Worm (Caenorhabditis elegans) whole organism, L4 larva: ENCODE data around the gene zmp-1.
A peak's percentile ranks its signal among the peaks of the same experiment; 100 is the strongest.

Source experiments
- F10B5.3 ChIP-seq: sonication (generic microtip); optimal IDR thresholded peaks from 2 replicates; lab custom pipeline; 2016; ENCODE audit warnings: mild to moderate bottlenecking, missing genetic modification characterization, missing compliant biosample characterization
- R02D3.7 ChIP-seq: fragments of 150-350 bp; sonication (generic microtip); optimal IDR thresholded peaks from 3 replicates; lab custom pipeline; 2014; ENCODE audit warnings: missing biosample characterization, missing genetic modification characterization
- Y105C5A.15 ChIP-seq: fragments of 200-800 bp; sonication (Bioruptor generic); IDR thresholded peaks from 2 replicates; pipeline ENCODE4 v1.3.6; 2022; ENCODE audit warnings: missing genetic modification characterization, missing compliant biosample characterization
- aha-1 ChIP-seq: fragments of 150-350 bp; peaks from one replicate; lab custom pipeline; 2014; ENCODE audit warnings: missing biosample characterization, missing genetic modification characterization
- arid-1 ChIP-seq: fragments of 200-800 bp; sonication (Bioruptor generic); conservative IDR thresholded peaks from 2 replicates; pipeline ENCODE4 v1.3.6; 2022; ENCODE audit warnings: missing genetic modification reagents, missing genetic modification characterization, missing compliant biosample characterization
- ceh-28 ChIP-seq: fragments of 150-350 bp; optimal IDR thresholded peaks from 2 replicates; lab custom pipeline; 2014; ENCODE audit warnings: missing biosample characterization, missing genetic modification reagents, missing genetic modification characterization
- ceh-44 ChIP-seq: fragments of 200-800 bp; sonication (Bioruptor generic); IDR thresholded peaks from 2 replicates; pipeline ENCODE4 v1.3.6; 2022; ENCODE audit warnings: missing genetic modification reagents, missing genetic modification characterization, missing compliant biosample characterization
- ceh-82 ChIP-seq: sonication (generic microtip); optimal IDR thresholded peaks from 2 replicates; lab custom pipeline; 2017; ENCODE audit warnings: missing biosample characterization, missing genetic modification characterization
- cey-2 ChIP-seq: sonication (generic microtip); optimal IDR thresholded peaks from 3 replicates; lab custom pipeline; 2017; ENCODE audit warnings: missing genetic modification characterization, mild to moderate bottlenecking, missing compliant biosample characterization, antibody characterized with exemption, borderline replicate concordance; ENCODE audit not compliant: insufficient read depth
- ctbp-1 ChIP-seq: fragments of 200-800 bp; sonication (Bioruptor generic); IDR thresholded peaks from 2 replicates; pipeline ENCODE4 v1.3.6; 2022; ENCODE audit warnings: missing genetic modification reagents, missing genetic modification characterization, missing compliant biosample characterization
- daf-12 ChIP-seq: fragments of 150-350 bp; optimal IDR thresholded peaks from 2 replicates; lab custom pipeline; 2014; ENCODE audit warnings: missing biosample characterization, missing genetic modification reagents, missing genetic modification characterization
- daf-16 ChIP-seq, 3 experiments: sonication (generic microtip); optimal IDR thresholded peaks; 2 replicates each; lab custom pipeline; 2016 to 2017; ENCODE audit warnings: missing genetic modification characterization in 3 of 3, missing genetic modification reagents in 3 of 3, mild to moderate bottlenecking in 2 of 3, missing compliant biosample characterization in 2 of 3, missing biosample characterization in 1 of 3, moderate library complexity in 1 of 3
- daf-8 ChIP-seq: fragments of 200-800 bp; sonication (Bioruptor generic); IDR thresholded peaks from 2 replicates; pipeline ENCODE4 v1.3.6; 2022; ENCODE audit warnings: missing genetic modification characterization, missing compliant biosample characterization
- dpl-1 ChIP-seq: fragments of 150-350 bp; optimal IDR thresholded peaks from 2 replicates; lab custom pipeline; 2014; ENCODE audit warnings: missing biosample characterization, missing genetic modification reagents, missing genetic modification characterization
- dve-1 ChIP-seq: sonication (generic microtip); optimal IDR thresholded peaks from 2 replicates; lab custom pipeline; 2017; ENCODE audit warnings: antibody characterized with exemption, mild to moderate bottlenecking, missing genetic modification characterization, missing compliant biosample characterization; ENCODE audit not compliant: insufficient read depth
- egl-27 ChIP-seq: sonication (generic microtip); optimal IDR thresholded peaks from 3 replicates; lab custom pipeline; 2017; ENCODE audit warnings: missing biosample characterization, missing genetic modification reagents, missing genetic modification characterization
- egl-43 ChIP-seq: fragments of 200-800 bp; sonication (Bioruptor generic); IDR thresholded peaks from 2 replicates; pipeline ENCODE4 v1.3.6; 2022; ENCODE audit warnings: missing genetic modification reagents, missing genetic modification characterization, missing compliant biosample characterization
- fos-1 ChIP-seq: fragments of 150-350 bp; optimal IDR thresholded peaks from 2 replicates; lab custom pipeline; 2014; ENCODE audit warnings: missing biosample characterization, missing genetic modification characterization
- hlh-11 ChIP-seq: fragments of 200-800 bp; sonication (Bioruptor generic); optimal IDR thresholded peaks from 2 replicates; lab custom pipeline; 2018; ENCODE audit warnings: mild to moderate bottlenecking, missing genetic modification characterization, missing compliant biosample characterization
- hlh-30 ChIP-seq: sonication (generic microtip); optimal IDR thresholded peaks from 2 replicates; lab custom pipeline; 2017; ENCODE audit warnings: antibody characterized with exemption, mild to moderate bottlenecking, missing genetic modification characterization, missing compliant biosample characterization; ENCODE audit not compliant: insufficient read depth
- hmg-1.1 ChIP-seq: fragments of 200-800 bp; sonication (Bioruptor generic); IDR thresholded peaks from 2 replicates; pipeline ENCODE4 v1.3.6; 2022; ENCODE audit warnings: missing genetic modification reagents, missing genetic modification characterization, missing compliant biosample characterization
- jun-1 ChIP-seq: fragments of 150-350 bp; optimal IDR thresholded peaks from 2 replicates; lab custom pipeline; 2014; ENCODE audit warnings: missing biosample characterization, missing genetic modification reagents, missing genetic modification characterization
- lim-7 ChIP-seq: fragments of 200-800 bp; sonication (Bioruptor generic); IDR thresholded peaks from 2 replicates; pipeline ENCODE4 v1.3.6; 2022; ENCODE audit warnings: missing genetic modification characterization, missing compliant biosample characterization
- lin-1 ChIP-seq: fragments of 200-800 bp; sonication (Bioruptor generic); IDR thresholded peaks from 2 replicates; pipeline ENCODE4 v1.3.6; 2022; ENCODE audit warnings: missing genetic modification reagents, missing genetic modification characterization, missing compliant biosample characterization
- lin-38 ChIP-seq: fragments of 200-800 bp; sonication (Bioruptor generic); IDR thresholded peaks from 2 replicates; pipeline ENCODE4 v1.3.6; 2022; ENCODE audit warnings: missing genetic modification reagents, missing genetic modification characterization, missing compliant biosample characterization
- lsy-2 ChIP-seq, 2 experiments: fragments of 150-350 bp in 1 of 2; sonication (generic microtip) in 1 of 2; optimal IDR thresholded peaks; 2 replicates each; lab custom pipeline; 2014 to 2017; ENCODE audit warnings: missing biosample characterization in 2 of 2, missing genetic modification characterization in 2 of 2
- madf-5 ChIP-seq, 2 experiments: fragments of 200-800 bp; sonication (Bioruptor generic); IDR thresholded peaks; 2 replicates each; pipeline ENCODE4 v1.3.6; 2022; ENCODE audit warnings: missing compliant biosample characterization in 2 of 2, missing genetic modification characterization in 2 of 2
- mdl-1 ChIP-seq, 2 experiments: fragments of 150-350 bp in 1 of 2; sonication (generic microtip) in 1 of 2; optimal IDR thresholded peaks; 2 replicates each; lab custom pipeline; 2014 to 2017; ENCODE audit warnings: missing biosample characterization in 2 of 2, missing genetic modification characterization in 2 of 2
- mep-1 ChIP-seq: fragments of 150-350 bp; sonication (generic microtip); optimal IDR thresholded peaks from 3 replicates; lab custom pipeline; 2014; ENCODE audit warnings: missing biosample characterization, missing genetic modification characterization
- mes-2 ChIP-seq: sonication (generic microtip); optimal IDR thresholded peaks from 2 replicates; lab custom pipeline; 2016; ENCODE audit warnings: missing genotype, mild to moderate bottlenecking, missing genetic modification characterization, missing compliant biosample characterization; ENCODE audit not compliant: poor library complexity, severe bottlenecking
- mxl-2 ChIP-seq: fragments of 200-800 bp; sonication (Bioruptor generic); conservative IDR thresholded peaks from 2 replicates; pipeline ENCODE4 v1.3.6; 2022; ENCODE audit warnings: missing genetic modification reagents, missing genetic modification characterization, missing compliant biosample characterization
- nhr-11 ChIP-seq: fragments of 150-350 bp; optimal IDR thresholded peaks from 2 replicates; lab custom pipeline; 2014; ENCODE audit warnings: missing biosample characterization, missing genetic modification characterization
- nhr-237 ChIP-seq: sonication (generic microtip); optimal IDR thresholded peaks from 2 replicates; lab custom pipeline; 2017; ENCODE audit warnings: missing biosample characterization, missing genetic modification characterization
- nhr-28 ChIP-seq: fragments of 150-350 bp; optimal IDR thresholded peaks from 2 replicates; lab custom pipeline; 2014; ENCODE audit warnings: missing biosample characterization, missing genetic modification characterization
- nhr-41 ChIP-seq: fragments of 200-800 bp; sonication (Bioruptor generic); IDR thresholded peaks from 2 replicates; pipeline ENCODE4 v1.3.6; 2022; ENCODE audit warnings: missing genetic modification reagents, missing genetic modification characterization, missing compliant biosample characterization
- nhr-42 ChIP-seq: fragments of 200-800 bp; sonication (Bioruptor generic); IDR thresholded peaks from 2 replicates; pipeline ENCODE4 v1.3.6; 2022; ENCODE audit warnings: missing genetic modification characterization, missing compliant biosample characterization
- nhr-76 ChIP-seq: fragments of 150-350 bp; optimal IDR thresholded peaks from 2 replicates; lab custom pipeline; 2014; ENCODE audit warnings: missing biosample characterization, missing genetic modification characterization
- nhr-77 ChIP-seq: fragments of 150-350 bp; optimal IDR thresholded peaks from 2 replicates; lab custom pipeline; 2014; ENCODE audit warnings: missing biosample characterization, missing genetic modification characterization
- pha-4 ChIP-seq, 2 experiments: fragments of 150-350 bp in 1 of 2; fragments of 200-800 bp in 1 of 2; sonication (Bioruptor generic) in 1 of 2; IDR thresholded peaks in 1 of 2; optimal IDR thresholded peaks in 1 of 2; 2 replicates each; pipeline versions ENCODE4 v1.3.6 to Lab custom; 2014 to 2022; ENCODE audit warnings: missing genetic modification characterization in 2 of 2, missing genetic modification reagents in 2 of 2, missing biosample characterization in 1 of 2, missing compliant biosample characterization in 1 of 2
- php-3 ChIP-seq: fragments of 200-800 bp; sonication (Bioruptor generic); IDR thresholded peaks from 2 replicates; pipeline ENCODE4 v1.3.6; 2022; ENCODE audit warnings: missing genetic modification reagents, missing genetic modification characterization, missing compliant biosample characterization
- pqm-1 ChIP-seq: sonication (generic microtip); optimal IDR thresholded peaks from 2 replicates; lab custom pipeline; 2017; ENCODE audit warnings: missing biosample characterization, missing genetic modification characterization
- snpc-4 ChIP-seq: fragments of 150-350 bp; optimal IDR thresholded peaks from 2 replicates; lab custom pipeline; 2014; ENCODE audit warnings: missing biosample characterization, missing genetic modification characterization
- spr-1 ChIP-seq: sonication (generic microtip); optimal IDR thresholded peaks from 2 replicates; lab custom pipeline; 2016; ENCODE audit warnings: mild to moderate bottlenecking, missing genetic modification characterization, missing compliant biosample characterization
- spr-3 ChIP-seq: fragments of 200-800 bp; sonication (Bioruptor generic); optimal IDR thresholded peaks from 2 replicates; lab custom pipeline; 2018; ENCODE audit warnings: mild to moderate bottlenecking, missing genetic modification characterization, missing compliant biosample characterization
- tag-97 ChIP-seq: fragments of 200-800 bp; sonication (Bioruptor generic); IDR thresholded peaks from 2 replicates; pipeline ENCODE4 v1.3.6; 2022; ENCODE audit warnings: missing genetic modification characterization, missing compliant biosample characterization
- unc-130 ChIP-seq: sonication (generic microtip); optimal IDR thresholded peaks from 2 replicates; lab custom pipeline; 2016; ENCODE audit warnings: missing genetic modification reagents, missing genetic modification characterization, missing compliant biosample characterization
- unc-39 ChIP-seq: sonication (generic microtip); optimal IDR thresholded peaks from 2 replicates; lab custom pipeline; 2017; ENCODE audit warnings: missing biosample characterization, missing genetic modification characterization
- unc-62 ChIP-seq, 3 experiments: fragments of 150-350 bp in 1 of 3; sonication (generic microtip); optimal IDR thresholded peaks in 2 of 3; peaks in 1 of 3; 1 replicate in 1 of 3; 2 replicates in 2 of 3; lab custom pipeline; 2014 to 2017; ENCODE audit warnings: missing biosample characterization in 3 of 3, missing genetic modification characterization in 3 of 3, missing genetic modification reagents in 3 of 3, missing genotype in 1 of 3
- zip-11 ChIP-seq: fragments of 200-800 bp; sonication (Bioruptor generic); IDR thresholded peaks from 2 replicates; pipeline ENCODE4 v1.3.6; 2022; ENCODE audit warnings: missing genetic modification characterization, missing compliant biosample characterization

Gene zmp-1

DNA sequence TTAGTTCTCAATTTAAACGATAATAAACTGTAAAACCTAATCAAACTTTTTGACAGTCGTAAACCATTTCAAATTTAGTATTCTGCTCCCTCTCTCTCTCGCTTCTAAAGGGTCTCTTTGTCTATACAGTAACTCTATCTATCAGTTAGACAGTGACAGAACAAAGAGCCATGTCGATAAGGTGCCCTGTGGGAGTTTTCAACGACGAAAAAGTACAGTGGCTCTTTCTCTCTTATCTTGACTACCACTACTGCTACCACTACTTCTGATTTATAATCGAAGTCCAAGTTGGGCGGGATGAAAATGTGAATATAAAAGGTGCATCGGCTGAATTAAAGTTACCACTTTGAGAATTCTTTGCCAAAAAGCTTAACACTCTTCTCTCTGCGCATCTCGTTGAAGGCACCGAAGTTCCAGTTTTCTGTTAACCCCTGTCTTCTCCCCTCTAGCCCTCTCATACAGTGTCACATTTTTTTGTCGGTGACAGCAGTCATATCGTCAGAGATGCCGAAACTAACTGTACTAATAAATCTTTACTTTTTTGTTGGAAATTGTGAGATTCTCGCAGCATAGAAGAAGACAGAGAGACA lies 18.1 kb upstream of the zmp-1 start:
- TF ChIP-seq php-3 (GFP tag; lab: Robert Waterston, UW) (peak; percentile 14; the same call in 1 of the 2 replicates), aha-1 (no peak), lim-7 (GFP tag; lab: Robert Waterston, UW) (no peak), unc-130 (GFP tag; lab: Kevin White, UChicago) (no peak), mdl-1 (tag; optimal IDR thresholded peaks at IDR 0.05; lab: Kevin White, UChicago) (no peak), unc-62 (GFP tag; optimal IDR thresholded peaks at IDR 0.05 in 1 of 2; lab: Kevin White, UChicago) (peak in 1 of 2 experiments; percentile 93), unc-62 (tag; optimal IDR thresholded peaks at IDR 0.05; lab: Kevin White, UChicago) (no peak), nhr-41 (GFP tag; lab: Robert Waterston, UW) (no peak), daf-16 (GFP tag; optimal IDR thresholded peaks at IDR 0.05; lab: Kevin White, UChicago) (no peak), daf-16 (tag; optimal IDR thresholded peaks at IDR 0.05; lab: Kevin White, UChicago) (peak; percentile 55), pqm-1 (tag; lab: Kevin White, UChicago) (peak; percentile 12), ceh-44 (GFP tag; lab: Robert Waterston, UW) (no peak), spr-3 (GFP tag; lab: Kevin White, UChicago) (no peak), nhr-42 (GFP tag; lab: Robert Waterston, UW) (no peak), nhr-28 (tag; lab: Kevin White, UChicago) (peak; percentile 8), egl-27 (tag; lab: Kevin White, UChicago) (no peak), ctbp-1 (GFP tag; lab: Robert Waterston, UW) (no peak), hmg-1.1 (GFP tag; lab: Robert Waterston, UW) (peak; percentile 26; the same call in 1 of the 2 replicates), dve-1 (tag; lab: Kevin White, UChicago) (no peak), lsy-2 (tag; optimal IDR thresholded peaks at IDR 0.05; lab: Kevin White, UChicago) (no peak), F10B5.3 (tag; lab: Kevin White, UChicago) (no peak), egl-43 (GFP tag; lab: Robert Waterston, UW) (no peak), unc-39 (no peak), nhr-237 (tag; lab: Kevin White, UChicago) (no peak), dpl-1 (GFP tag; lab: Kevin White, UChicago) (no peak), hlh-11 (peak; percentile 42), mes-2 (tag; lab: Kevin White, UChicago) (peak; percentile 32), Y105C5A.15 (GFP tag; lab: Robert Waterston, UW) (no peak), arid-1 (no peak), pha-4 (GFP tag; IDR thresholded peaks at IDR 0.05; lab: Robert Waterston, UW) (no peak), pha-4 (tag; optimal IDR thresholded peaks at IDR 0.05; lab: Kevin White, UChicago) (no peak), daf-8 (GFP tag; lab: Robert Waterston, UW) (no peak), mxl-2 (GFP tag; lab: Robert Waterston, UW) (no peak), mep-1 (tag; lab: Kevin White, UChicago) (no peak), nhr-11 (tag; lab: Kevin White, UChicago) (no peak), snpc-4 (no peak), R02D3.7 (tag; lab: Kevin White, UChicago) (no peak), nhr-77 (tag; lab: Kevin White, UChicago) (no peak), madf-5 (GFP tag; IDR thresholded peaks at IDR 0.05; lab: Robert Waterston, UW) (0 out of 4 replicates have a peak, but pooled peaks have one; percentile 25 to 49), nhr-76 (tag; lab: Kevin White, UChicago) (no peak), lin-1 (GFP tag; lab: Robert Waterston, UW) (0 out of 2 replicates have a peak, but pooled peaks have one; percentile 20), ceh-82 (tag; lab: Kevin White, UChicago) (no peak), spr-1 (tag; lab: Kevin White, UChicago) (no peak), ceh-28 (tag; lab: Kevin White, UChicago) (no peak), lin-38 (GFP tag; lab: Robert Waterston, UW) (no peak), tag-97 (GFP tag; lab: Robert Waterston, UW) (no peak), hlh-30 (tag; lab: Kevin White, UChicago) (peak; percentile 15), jun-1 (tag; lab: Kevin White, UChicago) (no peak), zip-11 (GFP tag; lab: Robert Waterston, UW) (no peak), fos-1 (tag; lab: Kevin White, UChicago) (no peak), daf-12 (no peak), cey-2 (tag; lab: Kevin White, UChicago) (no peak)
